Worm (Caenorhabditis elegans) whole organism, midembryonic: ENCODE data around the gene F21D12.2.

Source experiments
- cog-1 ChIP-seq: sonication (generic microtip); optimal IDR thresholded peaks from 2 replicates; lab custom pipeline; 2016; ENCODE audit warnings: missing genetic modification characterization, missing compliant biosample characterization
- flt-1 ChIP-seq: fragments of 200-800 bp; sonication (Bioruptor generic); IDR thresholded peaks from 2 replicates; pipeline ENCODE4 v1.3.6; 2022; ENCODE audit warnings: missing genetic modification characterization, missing compliant biosample characterization
- med-1 ChIP-seq: sonication (generic microtip); optimal IDR thresholded peaks from 2 replicates; lab custom pipeline; 2017; ENCODE audit warnings: missing genetic modification characterization, mild to moderate bottlenecking, missing compliant biosample characterization, antibody characterized with exemption, missing genetic modification reagents; ENCODE audit not compliant: insufficient read depth
- ref-1 ChIP-seq: fragments of 200-800 bp; sonication (Bioruptor generic); conservative IDR thresholded peaks from 2 replicates; pipeline ENCODE4 v1.3.6; 2022; ENCODE audit warnings: missing genetic modification reagents, missing genetic modification characterization, missing compliant biosample characterization
- ztf-23 ChIP-seq: fragments of 200-800 bp; sonication (Bioruptor generic); IDR thresholded peaks from 2 replicates; pipeline ENCODE4 v1.3.6; 2022; ENCODE audit warnings: missing genetic modification reagents, missing genetic modification characterization, missing compliant biosample characterization
- ztf-29 ChIP-seq: fragments of 200-800 bp; sonication (Bioruptor generic); IDR thresholded peaks from 2 replicates; pipeline ENCODE4 v1.3.6; 2022; ENCODE audit warnings: missing genetic modification reagents, missing genetic modification characterization, missing compliant biosample characterization

ce11 chrII:7345858-7346257 is 28.3 kb downstream of the F21D12.2 start:
- TF ChIP-seq flt-1 (GFP tag; lab: Robert Waterston, UW) (no peak), med-1 (GFP tag; lab: Kevin White, UChicago) (no peak), ref-1 (GFP tag; lab: Robert Waterston, UW) (no peak), cog-1 (no peak), ztf-23 (GFP tag; lab: Robert Waterston, UW) (no peak), ztf-29 (GFP tag; lab: Robert Waterston, UW) (no peak)
